Worm (Caenorhabditis elegans): ENCODE results near the gene F59A6.10.

The F59A6.10 gene

DNA sequence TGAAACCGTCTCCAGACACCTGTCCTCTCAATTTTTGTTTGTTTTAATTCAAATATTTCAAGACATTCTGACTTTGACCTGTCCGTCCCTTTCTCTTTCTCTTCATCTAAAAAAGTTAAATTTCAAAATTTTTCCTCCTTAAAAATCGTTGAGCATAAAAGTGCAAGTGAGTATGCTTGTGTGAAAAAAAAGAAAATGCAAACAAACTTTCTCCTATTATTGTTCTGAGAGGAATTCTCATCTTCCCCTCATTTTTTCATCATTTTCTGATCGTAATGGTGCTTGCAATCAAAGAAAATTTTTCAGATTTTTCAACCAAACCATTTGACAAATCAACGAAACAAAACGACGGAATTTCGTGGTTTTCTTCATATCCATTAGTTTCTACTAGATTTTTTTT lies 34.9 kb upstream of the F59A6.10 start, which contains the start of gene shc-2:
TSS of gene shc-2 (plus strand) at position 301 of the 400 bp plus-strand sequence.
- TF ChIP-seq sea-1 (GFP tag; conservative IDR thresholded peaks at IDR 0.05) (no peak), tra-4 (tag; optimal IDR thresholded peaks at IDR 0.05) (no peak), pes-1 (GFP tag; IDR thresholded peaks at IDR 0.05) (no peak), ceh-36 (tag; optimal IDR thresholded peaks at IDR 0.05) (no peak), B0310.2 (tag; optimal IDR thresholded peaks at IDR 0.05) (no peak), hnd-1 (tag; optimal IDR thresholded peaks at IDR 0.05) (no peak), F13C5.2 (tag; optimal IDR thresholded peaks at IDR 0.05) (no peak), tbx-11 (GFP tag; IDR thresholded peaks at IDR 0.05) (no peak)

DNA sequence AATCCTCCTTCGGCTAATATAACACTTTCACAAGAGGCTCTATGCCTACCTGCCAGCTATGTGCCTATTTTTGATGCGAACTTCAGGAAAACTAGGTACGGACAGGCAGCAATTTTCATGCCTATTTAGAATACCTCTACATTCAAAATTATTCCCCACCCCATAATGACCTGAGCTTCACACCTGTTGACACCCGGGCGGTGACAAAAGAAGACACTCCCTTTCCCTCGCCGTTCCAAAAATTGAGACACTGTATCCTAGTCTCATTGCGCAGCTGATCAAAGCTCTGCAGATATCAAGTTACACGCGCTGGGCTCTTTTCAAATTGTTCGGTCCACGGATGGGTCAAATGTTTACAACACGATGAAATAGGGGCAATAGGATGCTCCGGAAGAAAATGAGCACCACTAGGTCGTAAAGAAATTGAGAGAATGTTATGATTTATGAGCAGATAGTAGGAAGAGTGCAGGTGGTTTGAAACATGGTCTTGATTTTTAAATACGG lies 29.3 kb upstream of the F59A6.10 start:
- TF ChIP-seq tra-4 (tag; optimal IDR thresholded peaks at IDR 0.05) (no peak), pes-1 (GFP tag; IDR thresholded peaks at IDR 0.05) (no peak)

DNA sequence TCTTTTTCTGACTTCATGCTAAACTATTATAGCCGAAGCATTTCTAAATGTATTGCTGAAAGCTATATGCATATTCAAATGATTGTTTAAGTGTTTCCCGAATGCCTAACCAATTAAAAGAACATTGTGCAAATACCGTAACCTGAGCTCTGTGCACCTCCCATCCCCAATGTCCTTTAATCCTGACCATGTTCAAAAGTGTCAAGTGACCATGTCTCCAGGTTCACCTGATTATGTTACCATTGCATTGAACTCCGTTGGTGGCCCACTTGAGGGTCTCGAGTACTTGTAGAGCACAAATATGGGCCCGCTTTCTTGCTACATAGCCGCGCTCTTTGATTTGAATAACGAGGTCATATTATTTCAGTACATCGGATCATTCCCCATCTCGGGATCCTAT lies 28.4 kb upstream of the F59A6.10 start:
- no peak for TF ChIP-seq tra-4 (tag; optimal IDR thresholded peaks at IDR 0.05)
- TF ChIP-seq scrt-1 (GFP tag; IDR thresholded peaks at IDR 0.05), result no peak
- no peak for TF ChIP-seq ceh-36 (tag; optimal IDR thresholded peaks at IDR 0.05)

DNA sequence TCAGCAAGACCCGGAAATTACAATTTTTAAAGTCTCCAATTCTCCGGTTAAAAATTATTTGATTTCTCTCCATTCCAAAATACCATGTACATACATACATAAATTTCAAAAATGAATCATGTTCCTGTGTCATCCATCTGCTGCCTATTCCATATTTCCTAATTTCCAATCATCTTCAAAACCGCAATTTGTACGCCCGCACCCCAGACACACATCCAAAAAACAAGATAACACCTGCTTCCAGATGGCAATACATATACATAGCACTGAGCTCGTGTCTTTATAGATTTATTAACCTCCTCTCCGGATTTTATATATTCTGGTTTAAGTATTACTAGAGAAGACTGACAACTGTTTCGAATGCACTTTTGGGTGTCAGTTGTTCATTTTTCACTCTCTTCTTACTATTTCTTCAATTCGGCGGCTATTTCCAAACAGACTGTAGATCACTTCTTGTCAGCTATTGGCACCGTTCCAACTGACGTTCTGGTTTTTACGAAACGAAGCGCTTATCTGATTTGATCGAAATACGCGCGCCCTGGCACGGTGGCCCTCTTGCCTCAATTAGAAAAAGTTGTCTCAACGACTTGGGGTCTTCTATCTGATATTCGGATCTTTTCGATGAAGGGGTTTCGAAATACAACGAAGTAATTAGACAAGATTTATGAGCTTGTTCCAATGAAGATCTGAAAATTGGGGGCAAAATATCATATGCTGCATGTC lies 21.9 kb upstream of the F59A6.10 start:
- TF ChIP-seq F13C5.2 (tag; optimal IDR thresholded peaks at IDR 0.05) (no peak), hmg-4 (GFP tag; optimal IDR thresholded peaks at IDR 0.05) (no peak), sea-1 (GFP tag; conservative IDR thresholded peaks at IDR 0.05) (no peak), flt-1 (GFP tag; IDR thresholded peaks at IDR 0.05) (no peak), pes-1 (GFP tag; IDR thresholded peaks at IDR 0.05) (no peak), aly-1 (tag; optimal IDR thresholded peaks at IDR 0.05) (no peak), tra-4 (tag; optimal IDR thresholded peaks at IDR 0.05) (no peak), tbx-37 (GFP tag; conservative IDR thresholded peaks at IDR 0.05) (no peak)

DNA sequence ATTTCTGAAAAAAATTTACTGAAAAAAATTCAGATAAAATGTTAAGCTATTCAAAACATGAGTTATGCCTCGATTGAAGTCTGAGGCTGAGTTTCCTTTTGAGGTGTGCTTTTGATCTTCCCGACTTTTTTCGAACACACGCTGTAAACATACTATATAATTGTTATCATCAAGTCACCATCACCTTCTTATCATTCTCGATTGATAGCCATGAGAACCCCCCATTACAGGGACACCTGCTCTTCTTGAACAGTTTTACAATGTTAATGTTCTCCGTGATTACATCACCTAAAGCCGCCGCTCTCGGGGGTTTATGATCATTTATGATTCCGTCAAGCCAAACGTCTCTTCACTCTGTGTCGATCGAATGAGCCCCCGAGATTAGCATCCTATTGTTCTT lies 19.6 kb upstream of the F59A6.10 start:
- TF ChIP-seq ceh-36 (tag; optimal IDR thresholded peaks at IDR 0.05) (no peak), aly-1 (tag; optimal IDR thresholded peaks at IDR 0.05) (no peak), sea-1 (GFP tag; conservative IDR thresholded peaks at IDR 0.05) (no peak), pes-1 (GFP tag; IDR thresholded peaks at IDR 0.05) (no peak), ets-7 (tag; optimal IDR thresholded peaks at IDR 0.05) (no peak), flt-1 (GFP tag; IDR thresholded peaks at IDR 0.05) (no peak), tra-4 (tag; optimal IDR thresholded peaks at IDR 0.05) (no peak), F13C5.2 (tag; optimal IDR thresholded peaks at IDR 0.05) (no peak)

DNA sequence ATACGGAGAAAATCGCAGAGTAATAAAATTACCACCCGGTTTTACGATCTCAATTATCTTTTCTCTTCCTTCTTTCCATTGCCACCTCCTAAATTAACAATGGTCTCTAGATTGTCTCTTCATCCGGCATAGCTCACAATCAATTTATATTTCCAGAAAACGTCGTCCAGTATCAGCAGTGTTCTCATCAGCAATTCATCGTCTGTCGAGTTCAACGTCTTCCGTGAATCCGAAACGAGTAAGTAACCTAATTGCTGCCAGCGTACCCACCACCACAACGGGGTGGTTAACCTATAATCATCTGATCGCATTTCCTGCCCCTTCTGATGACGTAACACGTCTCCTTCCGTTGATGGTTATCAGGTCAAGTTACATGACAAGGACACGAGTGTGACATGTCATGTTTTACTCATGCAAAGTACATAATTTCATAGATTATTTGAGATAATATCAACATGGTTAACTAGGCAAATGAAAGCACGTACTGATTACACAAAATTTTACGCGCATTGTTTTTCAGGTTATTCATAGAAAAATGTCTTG lies 17.7 kb upstream of the F59A6.10 start:
- no peak for TF ChIP-seq F13C5.2 (tag; optimal IDR thresholded peaks at IDR 0.05)
- TF ChIP-seq ama-1 (optimal IDR thresholded peaks at IDR 0.05), result no peak
- no peak for TF ChIP-seq pes-1 (GFP tag; IDR thresholded peaks at IDR 0.05)
- no peak for TF ChIP-seq aly-1 (tag; optimal IDR thresholded peaks at IDR 0.05)
- TF ChIP-seq tbx-37 (GFP tag; conservative IDR thresholded peaks at IDR 0.05), result no peak
- TF ChIP-seq scrt-1 (GFP tag; IDR thresholded peaks at IDR 0.05), result no peak
- no peak for TF ChIP-seq ceh-36 (tag; optimal IDR thresholded peaks at IDR 0.05)

DNA sequence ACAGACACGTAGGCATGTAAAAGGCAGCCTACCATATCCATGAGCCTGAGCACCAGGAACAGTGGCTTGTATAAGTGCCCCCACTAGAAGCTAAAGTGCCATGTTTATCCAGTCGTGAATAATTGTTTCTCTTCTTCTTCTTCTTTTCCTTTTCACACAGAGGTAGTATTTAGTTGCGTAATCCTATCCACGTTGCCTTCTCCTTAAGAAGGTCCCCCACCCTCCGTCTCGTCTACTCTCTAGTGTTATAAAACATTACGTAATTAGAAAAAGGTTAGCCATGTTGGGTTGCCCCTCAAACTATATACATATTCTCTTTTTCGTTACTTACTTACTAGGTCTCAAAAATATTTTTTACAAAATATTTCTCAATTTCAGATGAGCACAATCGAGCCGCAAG lies 17.1 kb upstream of the F59A6.10 start:
- TF ChIP-seq ceh-13 (GFP tag; optimal IDR thresholded peaks at IDR 0.05) (no peak), ceh-36 (tag; optimal IDR thresholded peaks at IDR 0.05) (peak; percentile 30)

DNA sequence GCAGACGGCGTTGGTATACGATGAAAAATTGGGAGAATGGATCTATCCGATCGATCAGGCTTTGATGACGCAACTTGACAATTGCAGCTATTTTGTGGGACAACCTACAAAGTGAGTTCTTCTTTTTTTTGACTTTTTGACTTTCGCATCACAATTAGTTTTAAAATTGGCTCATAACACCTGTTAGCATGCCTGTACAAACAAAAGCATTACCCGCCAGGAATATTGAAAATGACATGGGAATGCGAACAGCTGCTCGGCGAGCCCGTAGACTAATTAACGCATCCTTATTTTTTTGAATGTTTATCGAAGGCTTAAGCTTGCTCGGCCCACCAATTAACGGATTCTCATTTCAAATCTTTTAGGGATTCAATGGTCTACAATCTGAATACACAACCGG lies 16.5 kb upstream of the F59A6.10 start:
- TF ChIP-seq hmbx-1 (tag; optimal IDR thresholded peaks at IDR 0.05), result no peak
- no peak for TF ChIP-seq flt-1 (GFP tag; IDR thresholded peaks at IDR 0.05)
- no peak for TF ChIP-seq ceh-13 (GFP tag; optimal IDR thresholded peaks at IDR 0.05)
- TF ChIP-seq hnd-1 (tag; optimal IDR thresholded peaks at IDR 0.05), result no peak
- no peak for TF ChIP-seq hmg-4 (GFP tag; optimal IDR thresholded peaks at IDR 0.05)
- TF ChIP-seq ets-7 (tag; optimal IDR thresholded peaks at IDR 0.05), result no peak
- no peak for TF ChIP-seq tbx-11 (GFP tag; IDR thresholded peaks at IDR 0.05)
- no peak for TF ChIP-seq ama-1 (optimal IDR thresholded peaks at IDR 0.05)
- no peak for TF ChIP-seq tra-4 (tag; optimal IDR thresholded peaks at IDR 0.05)
- TF ChIP-seq pes-1 (GFP tag; IDR thresholded peaks at IDR 0.05), result no peak
- no peak for TF ChIP-seq scrt-1 (GFP tag; IDR thresholded peaks at IDR 0.05)
- no peak for TF ChIP-seq sea-1 (GFP tag; conservative IDR thresholded peaks at IDR 0.05)
- no peak for TF ChIP-seq tbx-37 (GFP tag; conservative IDR thresholded peaks at IDR 0.05)
- TF ChIP-seq F13C5.2 (tag; optimal IDR thresholded peaks at IDR 0.05), result no peak
- TF ChIP-seq B0310.2 (tag; optimal IDR thresholded peaks at IDR 0.05), result no peak
- no peak for TF ChIP-seq aly-1 (tag; optimal IDR thresholded peaks at IDR 0.05)

DNA sequence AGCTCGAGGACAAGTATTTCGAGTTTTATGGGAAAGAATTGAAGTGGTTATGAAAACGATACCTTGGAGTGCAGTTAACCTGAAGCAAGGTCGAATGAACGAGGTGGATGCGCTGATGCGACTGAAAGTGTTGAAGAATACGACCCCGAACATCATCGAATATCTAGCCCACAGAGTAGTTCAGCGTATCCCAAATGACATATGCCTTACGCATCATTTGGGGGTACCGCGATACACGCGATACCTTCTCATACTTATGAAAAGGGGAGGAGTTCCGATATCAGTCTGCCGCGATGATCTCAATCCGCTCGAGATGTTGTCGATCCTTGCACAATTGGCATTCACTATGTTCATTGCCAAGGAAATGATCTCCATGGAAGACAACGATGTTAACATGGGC lies 14.0 kb upstream of the F59A6.10 start, which contains the start of gene T27F7.12:
TSS of gene T27F7.12 (plus strand) at position 301 of the 400 bp plus-strand sequence.
- TF ChIP-seq sea-1 (GFP tag; conservative IDR thresholded peaks at IDR 0.05) (no peak), scrt-1 (GFP tag; IDR thresholded peaks at IDR 0.05) (no peak)

Measured in whole organism, early embryonic.